Fruit fly (Drosophila melanogaster): ENCODE measurements around the gene CG10958.

Gene CG10958

DNA sequence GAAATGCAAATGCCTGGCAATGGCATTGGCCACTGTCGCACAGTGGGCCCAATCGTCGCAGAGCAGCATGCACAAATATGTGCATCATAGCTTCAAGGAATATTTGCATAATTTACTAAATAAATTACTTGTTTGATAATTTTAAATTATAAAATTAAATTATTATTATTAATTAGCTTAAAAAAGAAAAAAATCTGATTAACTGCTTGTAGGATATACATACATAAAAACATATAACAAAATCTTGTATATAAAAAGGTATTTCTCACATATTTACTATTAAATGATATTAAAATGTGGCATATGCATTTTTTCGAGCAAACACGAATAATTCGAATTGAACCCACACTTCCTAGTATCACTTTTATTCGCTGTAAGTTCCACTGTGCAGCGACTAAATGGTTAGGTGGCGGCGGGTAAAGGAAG, 6.8 kb upstream of the CG10958 start (continued):
- TF ChIP-seq CG9797 (GFP tag; optimal IDR thresholded peaks at IDR 0.05): no peak
- peak; percentile 18; the same call in 1 of the 3 replicates for TF ChIP-seq CG34422 (GFP tag; IDR thresholded peaks at IDR 0.05)
- TF ChIP-seq dm (GFP tag; optimal IDR thresholded peaks at IDR 0.05): no peak
- TF ChIP-seq H15 (GFP tag; IDR thresholded peaks at IDR 0.05): 0 out of 3 replicates have a peak, but pooled peaks have one; percentile 50
- no peak for TF ChIP-seq CG8089 (GFP tag; optimal IDR thresholded peaks at IDR 0.05)
- no peak for TF ChIP-seq CG3995 (GFP tag; optimal IDR thresholded peaks at IDR 0.05)
- TF ChIP-seq zfh2 (GFP tag; optimal IDR thresholded peaks at IDR 0.05): no peak
- no peak for TF ChIP-seq sob (GFP tag; IDR thresholded peaks at IDR 0.05)
- no peak for TF ChIP-seq da (GFP tag; optimal IDR thresholded peaks at IDR 0.05)
- no peak for TF ChIP-seq TFAM (GFP tag; optimal IDR thresholded peaks at IDR 0.05)
- no peak for TF ChIP-seq ftz-f1 (GFP tag; optimal IDR thresholded peaks at IDR 0.05)
- TF ChIP-seq CG11398 (GFP tag; optimal IDR thresholded peaks at IDR 0.05): no peak
- no peak for TF ChIP-seq Antp (GFP tag; optimal IDR thresholded peaks at IDR 0.05)
- no peak for TF ChIP-seq shn (GFP tag; optimal IDR thresholded peaks at IDR 0.05)
- TF ChIP-seq kah (GFP tag; optimal IDR thresholded peaks at IDR 0.05): peak; percentile 30
- no peak for TF ChIP-seq CG17802 (tag; optimal IDR thresholded peaks at IDR 0.05)
- TF ChIP-seq CG11723 (GFP tag; optimal IDR thresholded peaks at IDR 0.05): peak; percentile 13
- no peak for TF ChIP-seq CG33213 (GFP tag; optimal IDR thresholded peaks at IDR 0.05)
- no peak for TF ChIP-seq hbn (GFP tag; IDR thresholded peaks at IDR 0.05; ENCODE audit: partially characterized antibody)
- peak; percentile 65 for TF ChIP-seq CG17359 (tag; optimal IDR thresholded peaks at IDR 0.05)
- no peak for TF ChIP-seq ranshi (GFP tag; IDR thresholded peaks at IDR 0.05)
- no peak for TF ChIP-seq vfl (GFP tag; optimal IDR thresholded peaks at IDR 0.05)
- TF ChIP-seq en (GFP tag; optimal IDR thresholded peaks at IDR 0.05): no peak
- TF ChIP-seq ase (GFP tag; IDR thresholded peaks at IDR 0.05): no peak
- no peak for TF ChIP-seq Taf1 (GFP tag; IDR thresholded peaks at IDR 0.05)
- no peak for TF ChIP-seq Jarid2 (GFP tag; optimal IDR thresholded peaks at IDR 0.05)
- TF ChIP-seq jumu (GFP tag; optimal IDR thresholded peaks at IDR 0.05): no peak
- TF ChIP-seq CG15514 (GFP tag; optimal IDR thresholded peaks at IDR 0.05): no peak
- no peak for TF ChIP-seq Hr78 (GFP tag; optimal IDR thresholded peaks at IDR 0.05)
- peak; percentile 10 for TF ChIP-seq CG1233 (GFP tag; optimal IDR thresholded peaks at IDR 0.05)
- TF ChIP-seq CG18476 (GFP tag; optimal IDR thresholded peaks at IDR 0.05): no peak
- no peak for TF ChIP-seq Scr (GFP tag; IDR thresholded peaks at IDR 0.05; ENCODE audit: partially characterized antibody)
- TF ChIP-seq CG12071 (GFP tag; optimal IDR thresholded peaks at IDR 0.05): no peak
- TF ChIP-seq CG7556 (GFP tag; optimal IDR thresholded peaks at IDR 0.05): peak; percentile 70
- no peak for TF ChIP-seq cas (GFP tag; IDR thresholded peaks at IDR 0.05)
- TF ChIP-seq phol (tag; optimal IDR thresholded peaks at IDR 0.05): peak; percentile 76
- TF ChIP-seq dati (GFP tag; IDR thresholded peaks at IDR 0.05): no peak
- TF ChIP-seq CG13424 (tag; optimal IDR thresholded peaks at IDR 0.05): peak; percentile 69
- peak; percentile 15 for TF ChIP-seq CG3281 (GFP tag; optimal IDR thresholded peaks at IDR 0.05)
- TF ChIP-seq her (GFP tag; optimal IDR thresholded peaks at IDR 0.05): no peak
- no peak for TF ChIP-seq gce (GFP tag; IDR thresholded peaks at IDR 0.05)
- TF ChIP-seq CG7987 (GFP tag; optimal IDR thresholded peaks at IDR 0.05): no peak
- peak; percentile 36; the same call in 2 of the 3 replicates for TF ChIP-seq tgo (GFP tag; IDR thresholded peaks at IDR 0.05)
- TF ChIP-seq Gsc (GFP tag; IDR thresholded peaks at IDR 0.05): no peak
- TF ChIP-seq Xbp1 (GFP tag; optimal IDR thresholded peaks at IDR 0.05): peak; percentile 53
- no peak for TF ChIP-seq CG11560 (tag; IDR thresholded peaks at IDR 0.05)
- peak; percentile 24; the same call in 1 of the 2 replicates for TF ChIP-seq sisA (GFP tag; IDR thresholded peaks at IDR 0.05)
- TF ChIP-seq Rx (GFP tag; IDR thresholded peaks at IDR 0.05): no peak
- no peak for TF ChIP-seq Hmx (GFP tag; optimal IDR thresholded peaks at IDR 0.05)
- TF ChIP-seq Eip74EF (GFP tag; optimal IDR thresholded peaks at IDR 0.05): peak in 1 of 2 experiments; percentile 69
- no peak for TF ChIP-seq Kr (GFP tag; optimal IDR thresholded peaks at IDR 0.05)
- TF ChIP-seq CG8924 (tag; optimal IDR thresholded peaks at IDR 0.05): peak; percentile 58

Measured in whole organism, embryonic.